Fruit fly (Drosophila melanogaster) whole organism, embryonic: Measurements from ENCODE around the gene Mgat3.

Source experiments
- Blimp-1 ChIP-seq: fragments of 200-800 bp; sonication (Bioruptor generic); optimal IDR thresholded peaks from 3 replicates; lab custom pipeline; 2018; ENCODE audit warnings: missing biosample characterization, missing genetic modification characterization, mild to moderate bottlenecking, moderate library complexity, missing genetic modification reagents
- CG12769 ChIP-seq: fragments of 200-800 bp; sonication (Bioruptor generic); optimal IDR thresholded peaks from 2 replicates; lab custom pipeline; 2019; ENCODE audit warnings: missing biosample characterization, mild to moderate bottlenecking, missing genetic modification characterization, moderate library complexity
- CG13123 ChIP-seq: fragments of 200-800 bp; sonication (Bioruptor generic); optimal IDR thresholded peaks from 2 replicates; lab custom pipeline; 2016; ENCODE audit warnings: missing biosample characterization, missing genetic modification characterization
- CG14014 ChIP-seq: fragments of 200-800 bp; sonication (Bioruptor generic); IDR thresholded peaks from 2 replicates; pipeline ENCODE4 v1.3.6; 2022; ENCODE audit warnings: missing biosample characterization, missing genetic modification characterization
- CG15479 ChIP-seq: fragments of 200-800 bp; sonication (Bioruptor generic); optimal IDR thresholded peaks from 3 replicates; lab custom pipeline; 2019; ENCODE audit warnings: missing biosample characterization, mild to moderate bottlenecking, missing genetic modification characterization, moderate library complexity
- CG15514 ChIP-seq: fragments of 200-800 bp; sonication (Bioruptor generic); optimal IDR thresholded peaks from 3 replicates; lab custom pipeline; 2017; ENCODE audit warnings: missing biosample characterization, missing genetic modification characterization, mild to moderate bottlenecking, moderate library complexity, missing genetic modification reagents
- CG17912 ChIP-seq: fragments of 200-800 bp; sonication (Bioruptor generic); optimal IDR thresholded peaks from 2 replicates; lab custom pipeline; 2018; ENCODE audit warnings: missing biosample characterization, mild to moderate bottlenecking, missing genetic modification characterization
- CG18599 ChIP-seq: fragments of 200-800 bp; sonication (Bioruptor generic); optimal IDR thresholded peaks from 3 replicates; lab custom pipeline; 2017; ENCODE audit warnings: missing biosample characterization, missing genetic modification characterization, mild to moderate bottlenecking, moderate library complexity, missing genetic modification reagents
- CG32532 ChIP-seq: fragments of 200-800 bp; sonication (Bioruptor generic); IDR thresholded peaks from 2 replicates; pipeline ENCODE4 v1.3.6; 2022; ENCODE audit warnings: missing biosample characterization, missing genetic modification characterization
- CG3281 ChIP-seq: fragments of 200-800 bp; sonication (Bioruptor generic); optimal IDR thresholded peaks from 3 replicates; lab custom pipeline; 2017; ENCODE audit warnings: missing biosample characterization, mild to moderate bottlenecking, missing genetic modification characterization
- CG3726 ChIP-seq: fragments of 200-800 bp; sonication (Bioruptor generic); IDR thresholded peaks from 3 replicates; pipeline ENCODE4, ENCODE4 v1.3.6; 2022; ENCODE audit warnings: missing biosample characterization, missing genetic modification characterization
- CG4360 ChIP-seq: fragments of 200-800 bp; sonication (Bioruptor generic); IDR thresholded peaks from 2 replicates; pipeline ENCODE4 v1.3.6; 2022; ENCODE audit warnings: missing biosample characterization, missing genetic modification characterization
- CG6654 ChIP-seq: fragments of 200-800 bp; sonication (Bioruptor generic); optimal IDR thresholded peaks from 2 replicates; lab custom pipeline; 2017; ENCODE audit warnings: missing biosample characterization, mild to moderate bottlenecking, missing genetic modification characterization
- CG6683 ChIP-seq: fragments of 200-800 bp; sonication (Bioruptor generic); optimal IDR thresholded peaks from 2 replicates; lab custom pipeline; 2017; ENCODE audit warnings: missing biosample characterization, mild to moderate bottlenecking, missing genetic modification characterization, missing genetic modification reagents
- CG8290 ChIP-seq, 3 experiments: fragments of 200-800 bp; sonication (Bioruptor generic); optimal IDR thresholded peaks; 2 replicates each; lab custom pipeline; 2016 to 2019; ENCODE audit warnings: missing biosample characterization in 3 of 3, missing genetic modification characterization in 3 of 3, mild to moderate bottlenecking in 2 of 3, moderate library complexity in 1 of 3
- CG9437 ChIP-seq: fragments of 200-800 bp; sonication (Bioruptor generic); optimal IDR thresholded peaks from 2 replicates; lab custom pipeline; 2018; ENCODE audit warnings: missing biosample characterization, mild to moderate bottlenecking, missing genetic modification characterization
- Chrac-16 ChIP-seq: fragments of 200-800 bp; sonication (Bioruptor generic); optimal IDR thresholded peaks from 3 replicates; lab custom pipeline; 2016; ENCODE audit warnings: missing biosample characterization, missing genetic modification characterization
- CrebB ChIP-seq: fragments of 200-800 bp; sonication (Bioruptor generic); optimal IDR thresholded peaks from 3 replicates; lab custom pipeline; 2018; ENCODE audit warnings: missing biosample characterization, mild to moderate bottlenecking, missing genetic modification characterization
- Dbx ChIP-seq: fragments of 200-800 bp; sonication (Bioruptor generic); IDR thresholded peaks from 3 replicates; pipeline ENCODE4 v1.3.6; 2022; ENCODE audit warnings: missing biosample characterization, missing genetic modification characterization
- HHEX ChIP-seq: fragments of 200-800 bp; sonication (Bioruptor generic); optimal IDR thresholded peaks from 3 replicates; lab custom pipeline; 2017; ENCODE audit warnings: missing biosample characterization, mild to moderate bottlenecking, missing genetic modification characterization, missing genetic modification reagents
- HLH3B ChIP-seq: fragments of 200-800 bp; sonication (Bioruptor generic); IDR thresholded peaks from 2 replicates; pipeline ENCODE4 v1.3.6; 2022; ENCODE audit warnings: missing biosample characterization, missing genetic modification characterization
- MTF-1 ChIP-seq: fragments of 200-800 bp; sonication (Bioruptor generic); optimal IDR thresholded peaks from 2 replicates; lab custom pipeline; 2018; ENCODE audit warnings: missing biosample characterization, mild to moderate bottlenecking, missing genetic modification characterization, borderline replicate concordance
- Poxn ChIP-seq: fragments of 200-800 bp; sonication (Bioruptor generic); IDR thresholded peaks from 2 replicates; pipeline ENCODE4 v1.3.6; 2022; ENCODE audit warnings: missing biosample characterization, missing genetic modification characterization
- Ssrp ChIP-seq: fragments of 200-800 bp; sonication (Bioruptor generic); optimal IDR thresholded peaks from 2 replicates; lab custom pipeline; 2018; ENCODE audit warnings: missing biosample characterization, mild to moderate bottlenecking, missing genetic modification characterization, moderate library complexity
- abd-A ChIP-seq: fragments of 200-800 bp; sonication (Bioruptor generic); optimal IDR thresholded peaks from 3 replicates; lab custom pipeline; 2019; ENCODE audit warnings: missing biosample characterization, mild to moderate bottlenecking, missing genetic modification characterization, moderate library complexity
- bbx ChIP-seq: fragments of 200-800 bp; sonication (Bioruptor generic); IDR thresholded peaks from 2 replicates; pipeline ENCODE4 v1.3.6; 2022; ENCODE audit warnings: missing biosample characterization, missing genetic modification characterization; ENCODE audit not compliant: partially characterized antibody
- ci ChIP-seq: fragments of 200-800 bp; sonication (Bioruptor generic); IDR thresholded peaks from 3 replicates; pipeline ENCODE4 v1.3.6; 2022; ENCODE audit warnings: missing biosample characterization, missing genetic modification characterization
- dmrt11E ChIP-seq: fragments of 200-800 bp; sonication (Bioruptor generic); optimal IDR thresholded peaks from 3 replicates; lab custom pipeline; 2018; ENCODE audit warnings: missing biosample characterization, mild to moderate bottlenecking, missing genetic modification characterization, moderate library complexity
- dmrt99B ChIP-seq: fragments of 200-800 bp; sonication (Bioruptor generic); optimal IDR thresholded peaks from 2 replicates; lab custom pipeline; 2018; ENCODE audit warnings: missing biosample characterization, mild to moderate bottlenecking, missing genetic modification characterization, moderate library complexity
- fru ChIP-seq: fragments of >200 bp; optimal IDR thresholded peaks from 2 replicates; lab custom pipeline; 2017
- gsb ChIP-seq: fragments of 200-800 bp; sonication (Bioruptor generic); IDR thresholded peaks from 2 replicates; pipeline ENCODE4 v1.3.6; 2022; ENCODE audit warnings: missing biosample characterization, missing genetic modification characterization
- hb ChIP-seq: fragments of 200-800 bp; sonication (Bioruptor generic); IDR thresholded peaks from 3 replicates; pipeline ENCODE4 v1.3.6; 2022; ENCODE audit warnings: missing biosample characterization, missing genetic modification characterization; ENCODE audit not compliant: partially characterized antibody
- ind ChIP-seq: fragments of 200-800 bp; sonication (Bioruptor generic); optimal IDR thresholded peaks from 3 replicates; lab custom pipeline; 2016; ENCODE audit warnings: missing biosample characterization, missing genetic modification characterization
- luna ChIP-seq: fragments of 200-800 bp; sonication (Bioruptor generic); optimal IDR thresholded peaks from 2 replicates; lab custom pipeline; 2016; ENCODE audit warnings: missing biosample characterization, missing genetic modification characterization
- mld ChIP-seq: fragments of 200-800 bp; sonication (Bioruptor generic); IDR thresholded peaks from 3 replicates; pipeline ENCODE4 v1.3.6; 2022; ENCODE audit warnings: missing biosample characterization, missing genetic modification characterization; ENCODE audit not compliant: partially characterized antibody
- onecut ChIP-seq: fragments of 200-800 bp; sonication (Bioruptor generic); IDR thresholded peaks from 2 replicates; pipeline ENCODE4 v1.3.6; 2022; ENCODE audit warnings: missing biosample characterization, missing genetic modification characterization
- pb ChIP-seq: fragments of 200-800 bp; sonication (Bioruptor generic); optimal IDR thresholded peaks from 3 replicates; lab custom pipeline; 2016; ENCODE audit warnings: missing biosample characterization, missing genetic modification characterization
- pnt ChIP-seq: fragments of 200-800 bp; sonication (Bioruptor generic); optimal IDR thresholded peaks from 3 replicates; lab custom pipeline; 2016; ENCODE audit warnings: missing biosample characterization, missing genetic modification characterization
- prd ChIP-seq, 3 experiments: fragments of >200 bp in 2 of 3; fragments of 200-800 bp in 1 of 3; sonication (Bioruptor generic) in 1 of 3; optimal IDR thresholded peaks in 2 of 3; IDR thresholded peaks in 1 of 3; 2 replicates in 2 of 3; 3 replicates in 1 of 3; pipeline versions ENCODE4 v1.3.6 to Lab custom; 2017 to 2022; ENCODE audit warnings: missing biosample characterization in 1 of 3, missing genetic modification characterization in 1 of 3
- repo ChIP-seq: fragments of 200-800 bp; sonication (Bioruptor generic); optimal IDR thresholded peaks from 2 replicates; lab custom pipeline; 2016; ENCODE audit warnings: missing biosample characterization, missing genetic modification characterization
- row ChIP-seq: fragments of 200-800 bp; sonication (Bioruptor generic); IDR thresholded peaks from 3 replicates; pipeline ENCODE4 v1.3.6; 2022; ENCODE audit warnings: missing biosample characterization, missing genetic modification characterization
- sens-2 ChIP-seq: fragments of 200-800 bp; sonication (Bioruptor generic); IDR thresholded peaks from 2 replicates; pipeline ENCODE4 v1.3.6; 2022; ENCODE audit warnings: missing biosample characterization, missing genetic modification characterization
- sob ChIP-seq: fragments of 200-800 bp; sonication (Bioruptor generic); IDR thresholded peaks from 2 replicates; pipeline ENCODE4 v1.3.6; 2022; ENCODE audit warnings: missing biosample characterization, missing genetic modification characterization
- sr ChIP-seq: fragments of 200-800 bp; sonication (Bioruptor generic); IDR thresholded peaks from 3 replicates; pipeline ENCODE4 v1.3.6; 2022; ENCODE audit warnings: missing biosample characterization, missing genetic modification characterization
- tll ChIP-seq, 2 experiments: fragments of 200-800 bp in 1 of 2; fragments of >200 bp in 1 of 2; sonication (Bioruptor generic) in 1 of 2; optimal IDR thresholded peaks; 2 replicates each; lab custom pipeline; 2017 to 2019; ENCODE audit warnings: missing biosample characterization in 2 of 2, missing genetic modification characterization in 2 of 2, mild to moderate bottlenecking in 1 of 2, moderate library complexity in 1 of 2
- trem ChIP-seq: fragments of 200-800 bp; optimal IDR thresholded peaks from 3 replicates; lab custom pipeline; 2019; ENCODE audit warnings: missing biosample characterization, mild to moderate bottlenecking, missing genetic modification characterization, moderate library complexity
- unpg ChIP-seq: fragments of 200-800 bp; sonication (Bioruptor generic); optimal IDR thresholded peaks from 3 replicates; lab custom pipeline; 2018; ENCODE audit warnings: missing biosample characterization, mild to moderate bottlenecking, missing genetic modification characterization, moderate library complexity
- zf30C ChIP-seq: fragments of 200-800 bp; sonication (Bioruptor generic); optimal IDR thresholded peaks from 3 replicates; lab custom pipeline; 2018; ENCODE audit warnings: missing biosample characterization, mild to moderate bottlenecking, missing genetic modification characterization

Gene Mgat3

dm6 chr2L:13219281-13220092, 37.1 kb upstream of the Mgat3 start, which contains the start of the genes CG9426 and mRF1 (continued):
- TF ChIP-seq ci (GFP tag; lab: Robert Waterston, UW) (no peak), CG6654 (GFP tag; lab: Kevin White, UChicago) (no peak), sob (peak; percentile 43; the same call in 1 of the 2 replicates), CG3281 (GFP tag; lab: Kevin White, UChicago) (peak; percentile 13), luna (GFP tag; lab: Kevin White, UChicago) (no peak), Poxn (no peak), mld (GFP tag; lab: Robert Waterston, UW) (peak; percentile 95), ind (GFP tag; lab: Kevin White, UChicago) (no peak), repo (GFP tag; lab: Kevin White, UChicago) (no peak), HLH3B (no peak), CG18599 (GFP tag; lab: Kevin White, UChicago) (no peak), CG13123 (GFP tag; lab: Kevin White, UChicago) (no peak), zf30C (no peak), CG3726 (GFP tag; lab: Robert Waterston, UW) (no peak), onecut (GFP tag; lab: Robert Waterston, UW) (no peak), CG6683 (GFP tag; lab: Kevin White, UChicago) (no peak), CG17912 (GFP tag; lab: Kevin White, UChicago) (no peak), pb (GFP tag; lab: Kevin White, UChicago) (no peak), gsb (no peak), CrebB (no peak), Ssrp (tag; lab: Kevin White, UChicago) (no peak), sens-2 (no peak), dmrt11E (tag; lab: Kevin White, UChicago) (no peak), Dbx (GFP tag; lab: Robert Waterston, UW) (0 out of 3 replicates have a peak, but pooled peaks have one; percentile 35), hb (GFP tag; lab: Robert Waterston, UW) (peak; percentile 94), CG15479 (GFP tag; lab: Kevin White, UChicago) (peak; percentile 16), CG32532 (GFP tag; lab: Robert Waterston, UW) (no peak), CG4360 (peak; percentile 97), bbx (GFP tag; lab: Robert Waterston, UW) (peak; percentile 97), Chrac-16 (GFP tag; lab: Kevin White, UChicago) (no peak), row (GFP tag; lab: Robert Waterston, UW) (peak; percentile 39; the same call in 1 of the 3 replicates), MTF-1 (GFP tag; lab: Kevin White, UChicago) (no peak), HHEX (GFP tag; lab: Kevin White, UChicago) (no peak), prd (optimal IDR thresholded peaks at IDR 0.05; lab: Kevin White, UChicago) (no peak), prd (GFP tag; IDR thresholded peaks at IDR 0.05; lab: Robert Waterston, UW) (no peak), fru (lab: Kevin White, UChicago) (no peak), CG9437 (GFP tag; lab: Kevin White, UChicago) (no peak), dmrt99B (tag; lab: Kevin White, UChicago) (no peak), tll (GFP tag; optimal IDR thresholded peaks at IDR 0.05; lab: Kevin White, UChicago) (peak in 1 of 2 experiments; percentile 67), trem (tag; lab: Kevin White, UChicago) (peak; percentile 77), sr (GFP tag; lab: Robert Waterston, UW) (peak; percentile 18; the same call in 1 of the 3 replicates), CG12769 (tag; lab: Kevin White, UChicago) (peak; percentile 41), CG15514 (peak; percentile 94), unpg (GFP tag; lab: Kevin White, UChicago) (peak; percentile 40), abd-A (tag; lab: Kevin White, UChicago) (no peak), CG14014 (GFP tag; lab: Robert Waterston, UW) (no peak), CG8290 (GFP tag; optimal IDR thresholded peaks at IDR 0.05; lab: Kevin White, UChicago) (no peak), CG8290 (tag; optimal IDR thresholded peaks at IDR 0.05; lab: Kevin White, UChicago) (no peak), pnt (GFP tag; lab: Kevin White, UChicago) (no peak), Blimp-1 (GFP tag; lab: Kevin White, UChicago) (no peak)
